Fruit fly (Drosophila melanogaster): ENCODE data around the gene CG1233.

dm6 chr3L:324486-324885 is 36.8 kb upstream of the CG1233 start, which contains the start of gene CG32344:
- no peak for TF ChIP-seq psq (optimal IDR thresholded peaks at IDR 0.05)
- TF ChIP-seq h (optimal IDR thresholded peaks at IDR 0.05), result no peak
- TF ChIP-seq Sin3A (optimal IDR thresholded peaks at IDR 0.05), result no peak

Data from Kc167 (cell line).